Worm (Caenorhabditis elegans): ENCODE results near the gene W04D12.1.

W04D12.1 gene

DNA sequence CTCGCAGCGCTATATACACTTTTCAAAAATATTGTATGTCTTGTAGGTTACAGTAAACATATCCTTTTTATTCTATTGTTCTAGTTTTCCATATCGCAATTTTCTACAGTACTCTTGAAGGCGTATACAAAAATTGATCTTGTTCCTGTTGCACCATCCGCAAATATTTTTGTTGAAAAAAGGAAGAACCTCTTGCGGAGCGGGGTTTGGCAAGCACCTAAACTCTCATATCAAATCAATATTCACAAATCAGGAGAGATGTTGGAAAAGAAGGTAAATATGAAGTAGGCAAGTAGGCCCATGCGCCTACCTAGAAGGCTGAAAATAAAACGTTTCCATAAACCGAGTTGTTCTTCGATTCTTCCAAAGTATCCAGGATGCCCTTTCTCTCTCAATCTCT, 47.3 kb downstream of the W04D12.1 start, which contains the start of gene C28H8.5:
C28H8.5 (plus strand) TSS at position 301 of the 400 bp plus-strand sequence.
- no peak for TF ChIP-seq rnt-1 (tag; optimal IDR thresholded peaks at IDR 0.05)
- no peak for TF ChIP-seq ama-1 (optimal IDR thresholded peaks at IDR 0.05)
- TF ChIP-seq nhr-77 (tag; optimal IDR thresholded peaks at IDR 0.05) = no peak
- TF ChIP-seq ceh-90 (tag; optimal IDR thresholded peaks at IDR 0.05) = no peak
- TF ChIP-seq swsn-7 (tag; optimal IDR thresholded peaks at IDR 0.05) = no peak
- no peak for TF ChIP-seq dpl-1 (GFP tag; optimal IDR thresholded peaks at IDR 0.05)
- no peak for TF ChIP-seq C04F5.9 (tag; optimal IDR thresholded peaks at IDR 0.05)
- TF ChIP-seq nhr-11 (tag; optimal IDR thresholded peaks at IDR 0.05) = no peak
- TF ChIP-seq pag-3 (tag; optimal IDR thresholded peaks at IDR 0.05; ENCODE audit: borderline replicate concordance, insufficient read depth) = no peak
- no peak for TF ChIP-seq nhr-12 (tag; optimal IDR thresholded peaks at IDR 0.05)
- TF ChIP-seq mdl-1 (tag; optimal IDR thresholded peaks at IDR 0.05) = no peak

DNA sequence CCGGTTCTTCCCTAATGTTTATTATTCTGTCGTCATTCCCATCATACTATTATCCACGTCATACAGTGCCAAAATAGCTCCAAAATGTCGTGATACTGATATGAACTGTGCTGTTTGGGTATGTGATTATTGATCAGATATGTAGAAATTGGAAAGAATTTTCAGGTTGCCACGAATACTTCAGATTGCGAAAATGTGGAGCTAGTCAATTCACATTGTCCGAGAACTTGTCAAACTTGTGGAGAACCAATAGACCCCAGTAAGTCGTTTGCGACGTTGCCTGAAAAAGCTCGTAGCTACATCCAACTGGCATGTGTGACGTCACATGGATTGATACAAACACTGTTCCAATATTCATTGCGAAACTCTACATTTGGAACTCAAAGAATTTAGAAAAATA, 47.7 kb downstream of the W04D12.1 start:
- no peak for TF ChIP-seq efl-1 (optimal IDR thresholded peaks at IDR 0.05)
- TF ChIP-seq efl-1 (GFP tag; optimal IDR thresholded peaks at IDR 0.05 in 1 of 2) = peak in 1 of 2 experiments; percentile 38
- TF ChIP-seq ets-5 (GFP tag; IDR thresholded peaks at IDR 0.05) = no peak
- TF ChIP-seq C34B4.2 (tag; optimal IDR thresholded peaks at IDR 0.05) = no peak
- TF ChIP-seq unc-86 (tag; optimal IDR thresholded peaks at IDR 0.05) = no peak
- TF ChIP-seq irx-1 (tag; optimal IDR thresholded peaks at IDR 0.05) = no peak
- no peak for TF ChIP-seq aly-2 (tag; optimal IDR thresholded peaks at IDR 0.05)
